Worm (Caenorhabditis elegans): ENCODE results near the gene C15C8.7.

C15C8.7 gene

ce11 chrV:12747856-12748255 lies 3.0 kb upstream of the C15C8.7 start, which contains the start of gene C15C8.5:
Gene C15C8.5 (plus strand): TSS chrV:12748007.
- TF ChIP-seq nhr-25 (tag; optimal IDR thresholded peaks at IDR 0.05) = no peak
- TF ChIP-seq ceh-16 (tag; optimal IDR thresholded peaks at IDR 0.05) = no peak
- TF ChIP-seq unc-62 (GFP tag; optimal IDR thresholded peaks at IDR 0.05) = no peak
- no peak for TF ChIP-seq ZK546.5 (tag; optimal IDR thresholded peaks at IDR 0.05)
- no peak for TF ChIP-seq alr-1 (tag; optimal IDR thresholded peaks at IDR 0.05)
- TF ChIP-seq elt-1 (tag; optimal IDR thresholded peaks at IDR 0.05) = no peak
- no peak for TF ChIP-seq gmeb-1 (tag; optimal IDR thresholded peaks at IDR 0.05)
- TF ChIP-seq snpc-4 (tag; optimal IDR thresholded peaks at IDR 0.05) = no peak
- TF ChIP-seq sem-4 (tag; optimal IDR thresholded peaks at IDR 0.05) = no peak

DNA sequence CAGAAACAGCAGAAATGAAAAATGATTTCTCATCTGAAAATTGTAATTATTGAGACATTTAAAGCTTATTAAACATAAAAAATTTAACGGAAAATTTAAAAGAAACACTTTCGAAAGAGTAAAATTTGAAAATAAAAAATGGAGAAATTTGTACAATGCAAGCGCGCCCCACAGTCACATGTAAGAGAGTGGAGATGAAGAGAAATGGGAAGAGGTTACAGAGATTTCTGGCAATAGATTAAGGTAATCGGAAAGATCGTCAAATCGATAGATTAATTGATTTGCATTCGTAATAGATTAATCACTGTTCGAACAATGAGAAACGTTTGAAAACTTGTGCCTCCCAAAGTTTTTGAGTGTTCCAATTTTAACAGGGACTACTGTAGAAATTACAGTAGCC lies 2.6 kb upstream of the C15C8.7 start, which contains the start of gene C15C8.4:
Gene C15C8.4 (minus strand): TSS at position 33 of the 400 bp plus-strand sequence.
- no peak for TF ChIP-seq ztf-1 (GFP tag; conservative IDR thresholded peaks at IDR 0.05)
- no peak for TF ChIP-seq nhr-25 (tag; optimal IDR thresholded peaks at IDR 0.05)
- no peak for TF ChIP-seq lin-39 (tag; optimal IDR thresholded peaks at IDR 0.05)
- no peak for TF ChIP-seq unc-39 (tag; optimal IDR thresholded peaks at IDR 0.05)
- TF ChIP-seq nhr-10 (tag; optimal IDR thresholded peaks at IDR 0.05) = no peak
- TF ChIP-seq ceh-16 (tag; optimal IDR thresholded peaks at IDR 0.05) = no peak
- TF ChIP-seq C34F6.9 (tag; optimal IDR thresholded peaks at IDR 0.05) = no peak
- no peak for TF ChIP-seq nhr-237 (tag; optimal IDR thresholded peaks at IDR 0.05)
- no peak for TF ChIP-seq mbf-1 (tag; optimal IDR thresholded peaks at IDR 0.05)
- no peak for TF ChIP-seq zag-1 (tag; optimal IDR thresholded peaks at IDR 0.05)
- no peak for TF ChIP-seq F13H6.1 (tag; optimal IDR thresholded peaks at IDR 0.05)
- no peak for TF ChIP-seq ztf-4 (tag; optimal IDR thresholded peaks at IDR 0.05)
- TF ChIP-seq mab-5 (tag; optimal IDR thresholded peaks at IDR 0.05) = no peak
- TF ChIP-seq blmp-1 (tag; optimal IDR thresholded peaks at IDR 0.05; ENCODE audit: insufficient read depth) = no peak
- no peak for TF ChIP-seq skn-1 (tag; optimal IDR thresholded peaks at IDR 0.05)
- TF ChIP-seq lsy-2 (tag; optimal IDR thresholded peaks at IDR 0.05) = no peak
- no peak for TF ChIP-seq lin-13 (GFP tag; optimal IDR thresholded peaks at IDR 0.05)
- TF ChIP-seq nhr-6 (tag; optimal IDR thresholded peaks at IDR 0.05) = no peak
- no peak for TF ChIP-seq snpc-4 (tag; optimal IDR thresholded peaks at IDR 0.05)

DNA sequence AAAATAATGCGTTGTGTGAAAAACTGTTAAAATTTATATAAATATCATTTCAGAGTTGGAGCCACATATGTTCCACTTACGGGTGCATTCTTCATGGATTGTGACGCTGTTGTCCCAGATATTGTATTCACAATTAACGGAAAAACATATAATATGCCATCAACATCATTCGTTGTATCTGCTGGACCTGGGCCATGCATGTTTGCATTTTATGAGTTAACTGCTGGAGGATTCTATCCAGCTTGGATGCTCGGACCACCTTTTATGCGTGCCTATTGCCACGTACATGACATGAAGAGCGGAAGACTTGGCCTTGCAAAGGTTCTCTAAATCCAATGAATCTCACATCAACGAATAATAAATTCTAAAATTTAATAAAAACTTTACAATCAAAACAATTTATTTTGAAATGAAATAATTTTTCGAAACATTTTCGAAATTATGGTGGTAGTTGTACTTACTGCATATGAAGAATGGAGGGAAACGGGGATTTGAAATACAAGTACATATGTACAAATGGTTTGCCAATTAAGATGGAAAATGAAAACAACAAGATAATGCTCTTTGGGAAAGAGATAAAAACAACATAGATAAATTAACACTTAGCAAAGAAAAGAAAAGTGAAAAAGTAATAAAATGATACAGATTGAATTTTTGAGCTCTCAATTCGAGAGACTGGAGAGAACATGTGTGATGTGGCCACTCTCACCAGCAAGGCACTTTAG lies 910 bp downstream of the C15C8.7 start:
- TF ChIP-seq nhr-237 (tag; optimal IDR thresholded peaks at IDR 0.05) (no peak), nhr-25 (tag; optimal IDR thresholded peaks at IDR 0.05) (no peak), zag-1 (tag; optimal IDR thresholded peaks at IDR 0.05) (no peak), lsy-2 (tag; optimal IDR thresholded peaks at IDR 0.05) (no peak), ZK546.5 (tag; optimal IDR thresholded peaks at IDR 0.05) (no peak), lin-39 (tag; optimal IDR thresholded peaks at IDR 0.05) (no peak), fos-1 (tag; optimal IDR thresholded peaks at IDR 0.05) (no peak), alr-1 (tag; optimal IDR thresholded peaks at IDR 0.05) (no peak), lin-13 (GFP tag; optimal IDR thresholded peaks at IDR 0.05) (no peak), lin-11 (tag; optimal IDR thresholded peaks at IDR 0.05) (no peak), mab-5 (tag; optimal IDR thresholded peaks at IDR 0.05) (no peak), R02D3.7 (tag; optimal IDR thresholded peaks at IDR 0.05) (no peak), ama-1 (optimal IDR thresholded peaks at IDR 0.05) (no peak), ztf-4 (tag; optimal IDR thresholded peaks at IDR 0.05) (no peak), nhr-129 (tag; optimal IDR thresholded peaks at IDR 0.05) (no peak)

DNA sequence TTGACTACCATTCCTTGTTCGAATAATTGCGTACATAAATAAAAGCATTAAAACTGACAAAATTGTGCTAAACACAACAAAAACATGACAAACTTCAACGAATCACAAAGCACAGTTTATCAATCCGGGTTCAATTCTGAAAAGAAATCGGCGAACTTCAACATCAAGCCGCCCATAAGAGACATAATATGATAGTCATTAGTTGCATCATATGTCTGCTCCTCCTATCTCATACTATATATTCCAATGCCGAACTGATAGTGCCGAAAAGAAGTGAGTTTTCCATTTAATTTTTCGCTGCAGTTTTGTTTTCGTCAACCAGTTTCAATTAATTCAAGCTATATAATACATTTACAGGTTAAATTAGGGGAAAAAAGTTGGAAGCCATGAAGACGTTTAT lies 3.2 kb downstream of the C15C8.7 start, which contains the start of gene hrg-7:
Gene hrg-7 (plus strand): TSS at position 358 of the 400 bp plus-strand sequence.
- TF ChIP-seq sma-9 (GFP tag; optimal IDR thresholded peaks at IDR 0.05) = peak; percentile 54
- TF ChIP-seq sma-9 (tag; optimal IDR thresholded peaks at IDR 0.05) = no peak
- TF ChIP-seq lin-11 (tag; optimal IDR thresholded peaks at IDR 0.05) = no peak
- TF ChIP-seq ztf-1 (GFP tag; conservative IDR thresholded peaks at IDR 0.05) = no peak
- no peak for TF ChIP-seq dmd-4 (tag; optimal IDR thresholded peaks at IDR 0.05)
- TF ChIP-seq ztf-4 (tag; optimal IDR thresholded peaks at IDR 0.05) = no peak
- no peak for TF ChIP-seq unc-39 (tag; optimal IDR thresholded peaks at IDR 0.05)
- no peak for TF ChIP-seq ama-1 (optimal IDR thresholded peaks at IDR 0.05)
- peak; percentile 82 for TF ChIP-seq fos-1 (tag; optimal IDR thresholded peaks at IDR 0.05)
- no peak for TF ChIP-seq nhr-6 (tag; optimal IDR thresholded peaks at IDR 0.05)
- no peak for TF ChIP-seq nhr-77 (tag; optimal IDR thresholded peaks at IDR 0.05)
- no peak for TF ChIP-seq mdl-1 (tag; optimal IDR thresholded peaks at IDR 0.05)
- TF ChIP-seq crh-2 (tag; optimal IDR thresholded peaks at IDR 0.05) = peak; percentile 70
- no peak for TF ChIP-seq ceh-16 (tag; optimal IDR thresholded peaks at IDR 0.05)
- TF ChIP-seq gmeb-1 (tag; optimal IDR thresholded peaks at IDR 0.05) = peak; percentile 8
- TF ChIP-seq skn-1 (tag; optimal IDR thresholded peaks at IDR 0.05) = no peak
- TF ChIP-seq mbf-1 (tag; optimal IDR thresholded peaks at IDR 0.05) = no peak
- no peak for TF ChIP-seq peb-1 (tag; optimal IDR thresholded peaks at IDR 0.05)
- no peak for TF ChIP-seq F13H6.1 (tag; optimal IDR thresholded peaks at IDR 0.05)
- TF ChIP-seq zag-1 (tag; optimal IDR thresholded peaks at IDR 0.05) = no peak
- peak; percentile 96 for TF ChIP-seq nhr-129 (tag; optimal IDR thresholded peaks at IDR 0.05)
- TF ChIP-seq sem-4 (tag; optimal IDR thresholded peaks at IDR 0.05) = no peak
- no peak for TF ChIP-seq sma-3 (GFP tag; optimal IDR thresholded peaks at IDR 0.05)

All from whole organism, L2 larva.